Worm (Caenorhabditis elegans): ENCODE measurements around the gene Y75B12B.13.

Gene Y75B12B.13

ce11 chrV:15186259-15186927 lies 7.4 kb downstream of the Y75B12B.13 start, which contains the start of gene Y75B12B.3 (continued):
- TF ChIP-seq nfyb-1 (GFP tag; IDR thresholded peaks at IDR 0.05) (0 out of 2 replicates have a peak, but pooled peaks have one; percentile 9), Y79H2A.3 (GFP tag; conservative IDR thresholded peaks at IDR 0.05) (0 out of 2 replicates have a peak, but pooled peaks have one; percentile 32), mes-4 (tag; optimal IDR thresholded peaks at IDR 0.05) (no peak), ztf-6 (GFP tag; IDR thresholded peaks at IDR 0.05) (no peak), rcor-1 (GFP tag; IDR thresholded peaks at IDR 0.05) (peak; percentile 5; the same call in 1 of the 2 replicates), ama-1 (optimal IDR thresholded peaks at IDR 0.05) (peak; percentile 73), ama-1 (GFP tag; optimal IDR thresholded peaks at IDR 0.05) (peak in 1 of 2 experiments; percentile 9), nfya-1 (tag; optimal IDR thresholded peaks at IDR 0.05; ENCODE audit: borderline replicate concordance, insufficient read depth) (no peak), ceh-79 (tag; optimal IDR thresholded peaks at IDR 0.05) (peak; percentile 73), zfh-2 (GFP tag; conservative IDR thresholded peaks at IDR 0.05) (peak; percentile 72), T26A5.8 (tag; optimal IDR thresholded peaks at IDR 0.05) (peak; percentile 24), rec-8 (tag; optimal IDR thresholded peaks at IDR 0.05) (peak in 1 of 2 experiments; percentile 22), hsf-1 (GFP tag; IDR thresholded peaks at IDR 0.05) (peak; percentile 83), xnd-1 (tag; optimal IDR thresholded peaks at IDR 0.05) (peak; percentile 11), ccch-3 (GFP tag; optimal IDR thresholded peaks at IDR 0.05) (no peak), dox-1 (GFP tag; IDR thresholded peaks at IDR 0.05) (peak; percentile 32; the same call in 1 of the 2 replicates)

- TF ChIP-seq xnd-1 (tag; optimal IDR thresholded peaks at IDR 0.05) (peak; percentile 95), unc-130 (GFP tag; optimal IDR thresholded peaks at IDR 0.05) (peak; percentile 2), zim-3 (tag; optimal IDR thresholded peaks at IDR 0.05) (no peak), him-1 (tag; optimal IDR thresholded peaks at IDR 0.05) (peak; percentile 85), repo-1 (tag; optimal IDR thresholded peaks at IDR 0.05) (peak; percentile 12), ceh-91 (GFP tag; IDR thresholded peaks at IDR 0.05) (peak; percentile 74), C06A6.2 (GFP tag; conservative IDR thresholded peaks at IDR 0.05) (no peak), tbp1 (GFP tag; optimal IDR thresholded peaks at IDR 0.05) (peak; percentile 61), hlh-12 (tag; optimal IDR thresholded peaks at IDR 0.05) (no peak), pbrm-1 (GFP tag; IDR thresholded peaks at IDR 0.05) (peak; percentile 69; the same call in 1 of the 2 replicates), nhr-120 (GFP tag; IDR thresholded peaks at IDR 0.05) (no peak), rcor-1 (GFP tag; IDR thresholded peaks at IDR 0.05) (peak; percentile 46), F57A8.1 (GFP tag; optimal IDR thresholded peaks at IDR 0.05) (no peak), F10E7.11 (tag; optimal IDR thresholded peaks at IDR 0.05) (no peak), akir-1 (GFP tag; optimal IDR thresholded peaks at IDR 0.05) (no peak), nhr-179 (tag; optimal IDR thresholded peaks at IDR 0.05) (no peak), F33H1.4 (GFP tag; IDR thresholded peaks at IDR 0.05) (peak; percentile 67), F49E8.2 (tag; optimal IDR thresholded peaks at IDR 0.05; ENCODE audit: insufficient read depth) (peak; percentile 71), mes-4 (tag; optimal IDR thresholded peaks at IDR 0.05) (no peak), sptf-2 (GFP tag; optimal IDR thresholded peaks at IDR 0.05) (no peak), dpl-1 (GFP tag; optimal IDR thresholded peaks at IDR 0.05) (peak; percentile 67), snpc-1.1 (tag; optimal IDR thresholded peaks at IDR 0.05; ENCODE audit: insufficient read depth) (peak; percentile 33), lsy-27 (tag; optimal IDR thresholded peaks at IDR 0.05; ENCODE audit: borderline replicate concordance, insufficient read depth) (no peak), B0019.2 (GFP tag; conservative IDR thresholded peaks at IDR 0.05) (no peak; the same call in 1 of the 2 replicates), madf-3 (GFP tag; IDR thresholded peaks at IDR 0.05) (0 out of 2 replicates have a peak, but pooled peaks have one; percentile 24), ceh-58 (GFP tag; IDR thresholded peaks at IDR 0.05) (no peak), chd-7 (tag; optimal IDR thresholded peaks at IDR 0.05) (no peak), attf-3 (GFP tag; conservative IDR thresholded peaks at IDR 0.05) (no peak), bed-1 (GFP tag; IDR thresholded peaks at IDR 0.05) (no peak), lir-1 (GFP tag; conservative IDR thresholded peaks at IDR 0.05) (no peak), efl-1 (GFP tag; optimal IDR thresholded peaks at IDR 0.05) (peak; percentile 91)
Measured at ce11 chrV:15184097-15185040, 9.4 kb downstream of the Y75B12B.13 start, which contains the start of gene Y75B12B.1. Y75B12B.1 (plus strand) TSS chrV:15184699.
